Worm (Caenorhabditis elegans): Measurements from ENCODE around the gene myo-6.

ce11 chrIII:13376304-13376760, 33.3 kb upstream of the myo-6 start, which contains the start of gene lis-1:
- TF ChIP-seq efl-1 (optimal IDR thresholded peaks at IDR 0.05) (no peak), efl-1 (GFP tag; optimal IDR thresholded peaks at IDR 0.05 in 1 of 2) (no peak), fos-1 (tag; optimal IDR thresholded peaks at IDR 0.05) (no peak), aha-1 (tag; optimal IDR thresholded peaks at IDR 0.05) (no peak)
